Worm (Caenorhabditis elegans) whole organism, L4 larva: ENCODE results near the gene zipt-2.1.

Experiments used
- D1046.2 ChIP-seq: fragments of 200-800 bp; sonication (Bioruptor generic); IDR thresholded peaks from 2 replicates; pipeline ENCODE4 v1.3.6; 2022; ENCODE audit warnings: missing genetic modification characterization, missing compliant biosample characterization
- F10B5.3 ChIP-seq: sonication (generic microtip); optimal IDR thresholded peaks from 2 replicates; lab custom pipeline; 2016; ENCODE audit warnings: mild to moderate bottlenecking, missing genetic modification characterization, missing compliant biosample characterization
- F26F4.8 ChIP-seq: fragments of 200-800 bp; sonication (Bioruptor generic); conservative IDR thresholded peaks from 2 replicates; pipeline ENCODE4 v1.3.6; 2022; ENCODE audit warnings: missing genetic modification characterization, missing compliant biosample characterization
- F37D6.2 ChIP-seq: sonication (generic microtip); optimal IDR thresholded peaks from 2 replicates; lab custom pipeline; 2016; ENCODE audit warnings: mild to moderate bottlenecking, missing genetic modification characterization, missing compliant biosample characterization
- T26A8.4 ChIP-seq: fragments of 200-800 bp; sonication (Bioruptor generic); IDR thresholded peaks from 2 replicates; pipeline ENCODE4 v1.3.6; 2022; ENCODE audit warnings: missing genetic modification characterization, missing compliant biosample characterization
- ZK546.5 ChIP-seq, 2 experiments: sonication (generic microtip); optimal IDR thresholded peaks; 2 replicates each; lab custom pipeline; 2017; ENCODE audit warnings: missing biosample characterization in 2 of 2, missing genetic modification characterization in 2 of 2
- aha-1 ChIP-seq: fragments of 150-350 bp; peaks from one replicate; lab custom pipeline; 2014; ENCODE audit warnings: missing biosample characterization, missing genetic modification characterization
- ama-1 ChIP-seq: fragments of 150-350 bp; optimal IDR thresholded peaks from 2 replicates; lab custom pipeline; 2014; ENCODE audit warnings: inconsistent platforms, mixed read lengths
- arid-1 ChIP-seq: fragments of 200-800 bp; sonication (Bioruptor generic); conservative IDR thresholded peaks from 2 replicates; pipeline ENCODE4 v1.3.6; 2022; ENCODE audit warnings: missing genetic modification reagents, missing genetic modification characterization, missing compliant biosample characterization
- attf-4 ChIP-seq: sonication (generic microtip); optimal IDR thresholded peaks from 3 replicates; lab custom pipeline; 2017; ENCODE audit warnings: missing biosample characterization, missing genetic modification characterization
- ceh-20 ChIP-seq: fragments of 200-800 bp; sonication (Bioruptor generic); IDR thresholded peaks from 2 replicates; pipeline ENCODE4 v1.3.6; 2022; ENCODE audit warnings: missing genetic modification reagents, missing genetic modification characterization, missing compliant biosample characterization
- ceh-28 ChIP-seq: fragments of 150-350 bp; optimal IDR thresholded peaks from 2 replicates; lab custom pipeline; 2014; ENCODE audit warnings: missing biosample characterization, missing genetic modification reagents, missing genetic modification characterization
- ceh-44 ChIP-seq: fragments of 200-800 bp; sonication (Bioruptor generic); IDR thresholded peaks from 2 replicates; pipeline ENCODE4 v1.3.6; 2022; ENCODE audit warnings: missing genetic modification reagents, missing genetic modification characterization, missing compliant biosample characterization
- ceh-62 ChIP-seq: sonication (generic microtip); optimal IDR thresholded peaks from 2 replicates; lab custom pipeline; 2017; ENCODE audit warnings: missing biosample characterization, missing genetic modification characterization
- ctbp-1 ChIP-seq: fragments of 200-800 bp; sonication (Bioruptor generic); IDR thresholded peaks from 2 replicates; pipeline ENCODE4 v1.3.6; 2022; ENCODE audit warnings: missing genetic modification reagents, missing genetic modification characterization, missing compliant biosample characterization
- daf-12 ChIP-seq: fragments of 150-350 bp; optimal IDR thresholded peaks from 2 replicates; lab custom pipeline; 2014; ENCODE audit warnings: missing biosample characterization, missing genetic modification reagents, missing genetic modification characterization
- daf-16 ChIP-seq, 3 experiments: sonication (generic microtip); optimal IDR thresholded peaks; 2 replicates each; lab custom pipeline; 2016 to 2017; ENCODE audit warnings: missing genetic modification characterization in 3 of 3, missing genetic modification reagents in 3 of 3, mild to moderate bottlenecking in 2 of 3, missing compliant biosample characterization in 2 of 3, missing biosample characterization in 1 of 3, moderate library complexity in 1 of 3
- daf-19 ChIP-seq: fragments of 200-800 bp; sonication (Bioruptor generic); conservative IDR thresholded peaks from 2 replicates; pipeline ENCODE4 v1.3.6; 2022; ENCODE audit warnings: missing genetic modification characterization, missing compliant biosample characterization
- dve-1 ChIP-seq: sonication (generic microtip); optimal IDR thresholded peaks from 2 replicates; lab custom pipeline; 2017; ENCODE audit warnings: antibody characterized with exemption, mild to moderate bottlenecking, missing genetic modification characterization, missing compliant biosample characterization; ENCODE audit not compliant: insufficient read depth
- fos-1 ChIP-seq: fragments of 150-350 bp; optimal IDR thresholded peaks from 2 replicates; lab custom pipeline; 2014; ENCODE audit warnings: missing biosample characterization, missing genetic modification characterization
- gei-8 ChIP-seq: fragments of 200-800 bp; sonication (Bioruptor generic); optimal IDR thresholded peaks from 2 replicates; lab custom pipeline; 2018; ENCODE audit warnings: mild to moderate bottlenecking, missing genetic modification characterization, missing compliant biosample characterization
- hif-1 ChIP-seq, 2 experiments: sonication (generic microtip); optimal IDR thresholded peaks; 2 replicates each; lab custom pipeline; 2016 to 2017; ENCODE audit warnings: missing compliant biosample characterization in 2 of 2, missing genetic modification characterization in 2 of 2, missing genetic modification reagents in 2 of 2, missing genotype in 2 of 2, mild to moderate bottlenecking in 1 of 2
- hlh-11 ChIP-seq: fragments of 200-800 bp; sonication (Bioruptor generic); optimal IDR thresholded peaks from 2 replicates; lab custom pipeline; 2018; ENCODE audit warnings: mild to moderate bottlenecking, missing genetic modification characterization, missing compliant biosample characterization
- jun-1 ChIP-seq: fragments of 150-350 bp; optimal IDR thresholded peaks from 2 replicates; lab custom pipeline; 2014; ENCODE audit warnings: missing biosample characterization, missing genetic modification reagents, missing genetic modification characterization
- lim-7 ChIP-seq: fragments of 200-800 bp; sonication (Bioruptor generic); IDR thresholded peaks from 2 replicates; pipeline ENCODE4 v1.3.6; 2022; ENCODE audit warnings: missing genetic modification characterization, missing compliant biosample characterization
- lin-1 ChIP-seq: fragments of 200-800 bp; sonication (Bioruptor generic); IDR thresholded peaks from 2 replicates; pipeline ENCODE4 v1.3.6; 2022; ENCODE audit warnings: missing genetic modification reagents, missing genetic modification characterization, missing compliant biosample characterization
- lin-38 ChIP-seq: fragments of 200-800 bp; sonication (Bioruptor generic); IDR thresholded peaks from 2 replicates; pipeline ENCODE4 v1.3.6; 2022; ENCODE audit warnings: missing genetic modification reagents, missing genetic modification characterization, missing compliant biosample characterization
- lsy-2 ChIP-seq, 2 experiments: fragments of 150-350 bp in 1 of 2; sonication (generic microtip) in 1 of 2; optimal IDR thresholded peaks; 2 replicates each; lab custom pipeline; 2014 to 2017; ENCODE audit warnings: missing biosample characterization in 2 of 2, missing genetic modification characterization in 2 of 2
- madf-9 ChIP-seq: fragments of 200-800 bp; sonication (Bioruptor generic); conservative IDR thresholded peaks from 2 replicates; pipeline ENCODE4 v1.3.6; 2022; ENCODE audit warnings: missing genetic modification reagents, missing genetic modification characterization, missing compliant biosample characterization
- mdt-29 ChIP-seq: fragments of 200-800 bp; sonication (Bioruptor generic); IDR thresholded peaks from 2 replicates; pipeline ENCODE4 v1.3.6; 2022; ENCODE audit warnings: missing genetic modification reagents, missing genetic modification characterization, missing compliant biosample characterization
- mep-1 ChIP-seq: fragments of 150-350 bp; sonication (generic microtip); optimal IDR thresholded peaks from 3 replicates; lab custom pipeline; 2014; ENCODE audit warnings: missing biosample characterization, missing genetic modification characterization
- mxl-3 ChIP-seq: fragments of 200-800 bp; sonication (Bioruptor generic); optimal IDR thresholded peaks from 2 replicates; lab custom pipeline; 2018; ENCODE audit warnings: mild to moderate bottlenecking, missing genetic modification characterization, missing compliant biosample characterization
- nhr-111 ChIP-seq: fragments of 200-800 bp; sonication (Bioruptor generic); optimal IDR thresholded peaks from 2 replicates; lab custom pipeline; 2018; ENCODE audit warnings: mild to moderate bottlenecking, missing genetic modification characterization, missing compliant biosample characterization
- nhr-28 ChIP-seq: fragments of 150-350 bp; optimal IDR thresholded peaks from 2 replicates; lab custom pipeline; 2014; ENCODE audit warnings: missing biosample characterization, missing genetic modification characterization
- nhr-41 ChIP-seq: fragments of 200-800 bp; sonication (Bioruptor generic); IDR thresholded peaks from 2 replicates; pipeline ENCODE4 v1.3.6; 2022; ENCODE audit warnings: missing genetic modification reagents, missing genetic modification characterization, missing compliant biosample characterization
- nhr-48 ChIP-seq: sonication (generic microtip); optimal IDR thresholded peaks from 2 replicates; lab custom pipeline; 2016; ENCODE audit warnings: mild to moderate bottlenecking, missing genetic modification characterization, missing compliant biosample characterization
- nhr-76 ChIP-seq: fragments of 150-350 bp; optimal IDR thresholded peaks from 2 replicates; lab custom pipeline; 2014; ENCODE audit warnings: missing biosample characterization, missing genetic modification characterization
- pha-4 ChIP-seq, 2 experiments: fragments of 150-350 bp in 1 of 2; fragments of 200-800 bp in 1 of 2; sonication (Bioruptor generic) in 1 of 2; IDR thresholded peaks in 1 of 2; optimal IDR thresholded peaks in 1 of 2; 2 replicates each; pipeline versions ENCODE4 v1.3.6 to Lab custom; 2014 to 2022; ENCODE audit warnings: missing genetic modification characterization in 2 of 2, missing genetic modification reagents in 2 of 2, missing biosample characterization in 1 of 2, missing compliant biosample characterization in 1 of 2
- php-3 ChIP-seq: fragments of 200-800 bp; sonication (Bioruptor generic); IDR thresholded peaks from 2 replicates; pipeline ENCODE4 v1.3.6; 2022; ENCODE audit warnings: missing genetic modification reagents, missing genetic modification characterization, missing compliant biosample characterization
- pqm-1 ChIP-seq: sonication (generic microtip); optimal IDR thresholded peaks from 2 replicates; lab custom pipeline; 2017; ENCODE audit warnings: missing biosample characterization, missing genetic modification characterization
- saeg-2 ChIP-seq: fragments of 200-800 bp; sonication (Bioruptor generic); IDR thresholded peaks from 2 replicates; pipeline ENCODE4 v1.3.6; 2022; ENCODE audit warnings: missing genetic modification reagents, missing genetic modification characterization, missing compliant biosample characterization
- snpc-1.2 ChIP-seq: fragments of 200-800 bp; sonication (Bioruptor generic); IDR thresholded peaks from 2 replicates; pipeline ENCODE4 v1.3.6; 2022; ENCODE audit warnings: missing genetic modification reagents, missing genetic modification characterization, missing compliant biosample characterization
- spr-3 ChIP-seq: fragments of 200-800 bp; sonication (Bioruptor generic); optimal IDR thresholded peaks from 2 replicates; lab custom pipeline; 2018; ENCODE audit warnings: mild to moderate bottlenecking, missing genetic modification characterization, missing compliant biosample characterization
- tra-1 ChIP-seq: fragments of 200-800 bp; sonication (Bioruptor generic); IDR thresholded peaks from 2 replicates; pipeline ENCODE4 v1.3.6; 2022; ENCODE audit warnings: missing genetic modification reagents, missing genetic modification characterization, missing compliant biosample characterization
- unc-130 ChIP-seq: sonication (generic microtip); optimal IDR thresholded peaks from 2 replicates; lab custom pipeline; 2016; ENCODE audit warnings: missing genetic modification reagents, missing genetic modification characterization, missing compliant biosample characterization

zipt-2.1 gene

DNA sequence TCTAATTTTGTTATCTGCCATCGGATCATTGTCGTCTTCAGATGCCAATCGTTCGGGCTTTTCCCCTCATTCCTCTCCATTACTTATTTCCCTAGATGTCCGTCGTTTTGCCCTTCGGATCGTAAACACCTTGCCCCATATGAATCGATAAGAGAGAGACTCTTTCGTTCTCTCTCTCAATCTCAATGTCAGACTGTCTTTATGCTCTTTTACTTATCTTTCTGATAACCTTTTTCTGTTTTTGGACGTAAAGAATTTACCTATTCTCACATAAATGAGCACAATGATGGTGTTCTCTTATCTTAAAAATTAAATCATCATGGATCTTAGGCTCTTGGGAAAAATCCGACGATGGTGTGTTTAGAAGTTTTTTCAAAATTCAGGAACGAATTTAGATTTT lies 2.7 kb upstream of the zipt-2.1 start (continued):
- TF ChIP-seq fos-1 (tag; lab: Kevin White, UChicago) (no peak), F26F4.8 (GFP tag; lab: Robert Waterston, UW) (no peak), hif-1 (tag; optimal IDR thresholded peaks at IDR 0.05; lab: Kevin White, UChicago) (no peak), daf-12 (tag; lab: Kevin White, UChicago) (no peak), daf-19 (GFP tag; lab: Robert Waterston, UW) (no peak), jun-1 (tag; lab: Kevin White, UChicago) (no peak), ceh-28 (no peak), ZK546.5 (tag; optimal IDR thresholded peaks at IDR 0.05; lab: Kevin White, UChicago) (no peak), aha-1 (tag; lab: Kevin White, UChicago) (peak; percentile 89), lsy-2 (tag; optimal IDR thresholded peaks at IDR 0.05; lab: Kevin White, UChicago) (no peak), nhr-28 (tag; lab: Kevin White, UChicago) (peak; percentile 48), snpc-1.2 (GFP tag; lab: Robert Waterston, UW) (no peak), ceh-44 (GFP tag; lab: Robert Waterston, UW) (no peak), attf-4 (tag; lab: Kevin White, UChicago) (no peak), mdt-29 (no peak), nhr-48 (tag; lab: Kevin White, UChicago) (peak; percentile 10), gei-8 (GFP tag; lab: Kevin White, UChicago) (no peak), F10B5.3 (tag; lab: Kevin White, UChicago) (no peak), ama-1 (lab: Kevin White, UChicago) (no peak), lin-1 (GFP tag; lab: Robert Waterston, UW) (no peak), tra-1 (GFP tag; lab: Robert Waterston, UW) (no peak), pqm-1 (peak; percentile 21)
- TF ChIP-seq, all 104 proteins: peak for 8

DNA sequence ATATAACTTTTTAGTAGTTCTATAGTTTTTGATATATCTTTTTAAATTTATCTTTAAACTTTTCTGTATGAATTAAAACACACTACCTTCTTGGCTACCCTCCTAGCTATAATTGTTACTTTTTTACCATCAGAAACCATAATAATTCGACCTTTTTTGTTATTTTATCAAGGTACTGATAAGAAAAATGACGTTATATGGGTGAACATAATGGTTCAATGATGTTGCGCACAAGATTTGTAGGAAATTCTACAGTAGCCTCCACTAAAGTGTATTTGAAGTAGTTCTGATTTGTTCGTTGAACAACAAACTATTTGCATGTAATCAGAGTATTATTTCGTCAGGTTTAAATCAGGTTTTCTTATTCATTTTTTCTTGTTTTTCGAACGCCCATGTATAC lies 850 bp upstream of the zipt-2.1 start:
- peak; percentile 74 for TF ChIP-seq nhr-28 (tag; lab: Kevin White, UChicago)
- peak; percentile 44 for TF ChIP-seq pqm-1
- TF ChIP-seq dve-1, result peak; percentile 13
- TF ChIP-seq daf-16 (GFP tag; optimal IDR thresholded peaks at IDR 0.05; lab: Kevin White, UChicago), result no peak
- peak; percentile 25 for TF ChIP-seq daf-16 (tag; optimal IDR thresholded peaks at IDR 0.05; lab: Kevin White, UChicago)
- TF ChIP-seq ceh-62, result no peak

DNA sequence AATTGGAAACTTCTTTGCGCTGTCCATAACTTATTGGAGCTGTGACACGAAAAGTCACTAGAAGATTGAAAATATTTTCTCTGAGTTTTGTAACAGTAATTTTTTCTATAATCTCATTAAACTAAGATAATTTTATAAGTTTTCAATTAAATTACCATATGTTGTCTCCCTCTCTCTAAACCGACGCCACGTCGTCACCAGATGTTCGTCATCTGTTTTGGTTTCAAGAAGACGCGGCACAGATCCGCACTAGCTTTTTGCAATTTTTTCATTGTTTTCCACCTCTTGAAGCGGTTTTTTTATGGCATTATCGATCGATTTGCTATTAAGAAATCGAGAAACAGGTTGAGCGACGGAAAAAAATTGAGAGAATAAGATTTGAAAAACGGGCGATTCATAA lies 4.5 kb downstream of the zipt-2.1 start:
- no peak for TF ChIP-seq T26A8.4
- TF ChIP-seq aha-1 (tag; lab: Kevin White, UChicago), result peak; percentile 56
- TF ChIP-seq, all 104 proteins: peak for 1

DNA sequence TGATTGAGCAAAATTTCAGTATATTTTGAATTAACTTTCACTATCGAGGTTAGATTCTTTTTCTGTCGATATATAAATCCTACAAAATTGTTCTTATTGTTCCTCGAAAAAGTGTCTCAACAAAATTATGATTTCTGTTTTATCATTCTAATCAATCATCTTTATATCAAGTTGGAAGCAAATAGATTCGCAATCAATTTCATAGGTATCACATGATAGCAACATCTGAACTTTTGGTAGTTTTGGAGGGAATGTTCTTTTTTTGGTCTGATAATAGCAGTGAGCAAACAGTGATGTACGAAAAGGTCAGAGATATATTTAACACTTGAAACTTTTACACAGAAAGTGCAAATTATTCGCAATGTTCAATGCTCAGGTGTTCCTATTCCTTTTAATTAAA lies 11.4 kb downstream of the zipt-2.1 start:
- TF ChIP-seq ama-1 (lab: Kevin White, UChicago) (no peak), aha-1 (tag; lab: Kevin White, UChicago) (peak; percentile 85), ceh-20 (GFP tag; lab: Robert Waterston, UW) (0 out of 2 replicates have a peak, but pooled peaks have one; percentile 51), lsy-2 (tag; optimal IDR thresholded peaks at IDR 0.05; lab: Kevin White, UChicago) (peak in 1 of 2 experiments; percentile 26), madf-9 (no peak), php-3 (GFP tag; lab: Robert Waterston, UW) (peak; percentile 91), pha-4 (GFP tag; IDR thresholded peaks at IDR 0.05; lab: Robert Waterston, UW) (no peak), pha-4 (tag; optimal IDR thresholded peaks at IDR 0.05; lab: Kevin White, UChicago) (no peak), lin-38 (GFP tag; lab: Robert Waterston, UW) (no peak), nhr-28 (tag; lab: Kevin White, UChicago) (peak; percentile 78), ctbp-1 (GFP tag; lab: Robert Waterston, UW) (no peak), fos-1 (tag; lab: Kevin White, UChicago) (no peak), lim-7 (no peak), saeg-2 (GFP tag; lab: Robert Waterston, UW) (no peak), mxl-3 (GFP tag; lab: Kevin White, UChicago) (peak; percentile 12), F37D6.2 (no peak), mep-1 (peak; percentile 5), hlh-11 (peak; percentile 52), unc-130 (no peak), D1046.2 (GFP tag; lab: Robert Waterston, UW) (no peak), arid-1 (GFP tag; lab: Robert Waterston, UW) (0 out of 2 replicates have a peak, but pooled peaks have one; percentile 21), lin-1 (GFP tag; lab: Robert Waterston, UW) (no peak), nhr-76 (tag; lab: Kevin White, UChicago) (no peak), spr-3 (GFP tag; lab: Kevin White, UChicago) (no peak), nhr-41 (GFP tag; lab: Robert Waterston, UW) (peak; percentile 44; the same call in 1 of the 2 replicates), nhr-111 (no peak)
